Worm (Caenorhabditis elegans) whole organism, late embryonic: Measurements from ENCODE around the gene osm-9.

Source experiments
- C08G9.2 ChIP-seq: sonication (generic microtip); optimal IDR thresholded peaks from 2 replicates; lab custom pipeline; 2016; ENCODE audit warnings: mild to moderate bottlenecking, missing genetic modification characterization, moderate library complexity, missing compliant biosample characterization
- C38D4.7 ChIP-seq: fragments of 200-800 bp; sonication (Bioruptor generic); optimal IDR thresholded peaks from 2 replicates; lab custom pipeline; 2018; ENCODE audit warnings: mild to moderate bottlenecking, missing genetic modification characterization, moderate library complexity, missing compliant biosample characterization
- F13H6.1 ChIP-seq: sonication (generic microtip); optimal IDR thresholded peaks from 2 replicates; lab custom pipeline; 2016; ENCODE audit warnings: missing genetic modification characterization, missing compliant biosample characterization
- K02D7.2 ChIP-seq: sonication (generic microtip); optimal IDR thresholded peaks from 2 replicates; lab custom pipeline; 2017; ENCODE audit warnings: mild to moderate bottlenecking, missing genetic modification characterization, missing compliant biosample characterization
- K09A11.1 ChIP-seq: sonication (generic microtip); optimal IDR thresholded peaks from 2 replicates; lab custom pipeline; 2017; ENCODE audit warnings: antibody characterized with exemption, mild to moderate bottlenecking, missing genetic modification characterization, missing compliant biosample characterization; ENCODE audit not compliant: insufficient read depth
- T23F11.4 ChIP-seq: fragments of 200-800 bp; sonication (Bioruptor generic); optimal IDR thresholded peaks from 2 replicates; lab custom pipeline; 2018; ENCODE audit warnings: mild to moderate bottlenecking, missing genetic modification characterization, missing compliant biosample characterization
- ceh-14 ChIP-seq: sonication (generic microtip); optimal IDR thresholded peaks from 2 replicates; lab custom pipeline; 2016; ENCODE audit warnings: missing genotype, missing genetic modification characterization, missing compliant biosample characterization
- ceh-18 ChIP-seq: sonication (generic microtip); optimal IDR thresholded peaks from 2 replicates; lab custom pipeline; 2016; ENCODE audit warnings: missing genetic modification characterization, missing compliant biosample characterization
- ceh-2 ChIP-seq: sonication (generic microtip); optimal IDR thresholded peaks from 2 replicates; lab custom pipeline; 2016; ENCODE audit warnings: missing genotype, missing genetic modification characterization, missing compliant biosample characterization
- ceh-30 ChIP-seq: fragments of 150-350 bp; optimal IDR thresholded peaks from 2 replicates; lab custom pipeline; 2014; ENCODE audit warnings: missing biosample characterization, missing genetic modification characterization
- ceh-34 ChIP-seq: sonication (generic microtip); optimal IDR thresholded peaks from 2 replicates; lab custom pipeline; 2016; ENCODE audit warnings: mild to moderate bottlenecking, missing genetic modification characterization, missing compliant biosample characterization
- ceh-45 ChIP-seq: fragments of 200-800 bp; sonication (Bioruptor generic); IDR thresholded peaks from 2 replicates; pipeline ENCODE4 v1.3.6; 2022; ENCODE audit warnings: missing genetic modification reagents, missing genetic modification characterization, missing compliant biosample characterization
- ceh-48 ChIP-seq: sonication (generic microtip); optimal IDR thresholded peaks from 2 replicates; lab custom pipeline; 2016; ENCODE audit warnings: missing genetic modification characterization, inconsistent platforms, missing compliant biosample characterization
- dve-1 ChIP-seq: sonication (generic microtip); optimal IDR thresholded peaks from 2 replicates; lab custom pipeline; 2017; ENCODE audit warnings: antibody characterized with exemption, mild to moderate bottlenecking, missing genetic modification characterization, missing compliant biosample characterization
- elt-2 ChIP-seq: sonication (generic microtip); optimal IDR thresholded peaks from 2 replicates; lab custom pipeline; 2016; ENCODE audit warnings: missing genetic modification reagents, missing genetic modification characterization, missing compliant biosample characterization
- fkh-10 ChIP-seq: fragments of 150-350 bp; optimal IDR thresholded peaks from 2 replicates; lab custom pipeline; 2014; ENCODE audit warnings: missing biosample characterization, missing genetic modification reagents, missing genetic modification characterization
- fkh-6 ChIP-seq: sonication (generic microtip); optimal IDR thresholded peaks from 2 replicates; lab custom pipeline; 2016; ENCODE audit warnings: missing genetic modification characterization, missing compliant biosample characterization
- gmeb-2 ChIP-seq: sonication (generic microtip); optimal IDR thresholded peaks from 2 replicates; lab custom pipeline; 2016; ENCODE audit warnings: missing genetic modification characterization, inconsistent platforms, missing compliant biosample characterization
- hlh-6 ChIP-seq: sonication (generic microtip); optimal IDR thresholded peaks from 2 replicates; lab custom pipeline; 2016; ENCODE audit warnings: missing genotype, missing genetic modification characterization, missing compliant biosample characterization
- lin-11 ChIP-seq: fragments of 200-800 bp; sonication (Bioruptor generic); optimal IDR thresholded peaks from 2 replicates; lab custom pipeline; 2018; ENCODE audit warnings: mild to moderate bottlenecking, missing genetic modification characterization, missing compliant biosample characterization
- nfya-1 ChIP-seq: sonication (generic microtip); optimal IDR thresholded peaks from 2 replicates; lab custom pipeline; 2017; ENCODE audit warnings: missing genetic modification characterization, mild to moderate bottlenecking, missing compliant biosample characterization, antibody characterized with exemption, moderate library complexity
- nhr-11 ChIP-seq: fragments of 150-350 bp; optimal IDR thresholded peaks from 2 replicates; lab custom pipeline; 2014; ENCODE audit warnings: missing biosample characterization, missing genetic modification characterization
- nhr-232 ChIP-seq: sonication (generic microtip); optimal IDR thresholded peaks from 2 replicates; lab custom pipeline; 2016; ENCODE audit warnings: missing genetic modification characterization, missing compliant biosample characterization
- npax-4 ChIP-seq: sonication (generic microtip); optimal IDR thresholded peaks from 2 replicates; lab custom pipeline; 2016; ENCODE audit warnings: missing genetic modification characterization, missing compliant biosample characterization
- pag-3 ChIP-seq: sonication (generic microtip); optimal IDR thresholded peaks from 2 replicates; lab custom pipeline; 2016; ENCODE audit warnings: missing compliant biosample characterization, missing genetic modification characterization, borderline replicate concordance
- pat-9 ChIP-seq: fragments of 200-800 bp; sonication (Bioruptor generic); optimal IDR thresholded peaks from 2 replicates; lab custom pipeline; 2018; ENCODE audit warnings: mild to moderate bottlenecking, missing genetic modification characterization, moderate library complexity, missing compliant biosample characterization
- pax-1 ChIP-seq: fragments of 150-350 bp; optimal IDR thresholded peaks from 2 replicates; lab custom pipeline; 2014; ENCODE audit warnings: missing biosample characterization, missing genetic modification characterization
- pha-2 ChIP-seq: sonication (generic microtip); optimal IDR thresholded peaks from 2 replicates; lab custom pipeline; 2017; ENCODE audit warnings: mild to moderate bottlenecking, missing genetic modification characterization, missing compliant biosample characterization
- pha-4 ChIP-seq: fragments of 150-350 bp; optimal IDR thresholded peaks from 2 replicates; lab custom pipeline; 2018; ENCODE audit warnings: missing biosample characterization, missing genetic modification reagents, missing genetic modification characterization
- pqm-1 ChIP-seq: sonication (generic microtip); optimal IDR thresholded peaks from 2 replicates; lab custom pipeline; 2016; ENCODE audit warnings: missing genetic modification characterization, missing compliant biosample characterization
- pros-1 ChIP-seq: fragments of 150-350 bp; optimal IDR thresholded peaks from 2 replicates; lab custom pipeline; 2014; ENCODE audit warnings: missing biosample characterization, missing genetic modification reagents, missing genetic modification characterization
- rnt-1 ChIP-seq: sonication (generic microtip); optimal IDR thresholded peaks from 2 replicates; lab custom pipeline; 2016; ENCODE audit warnings: missing genetic modification characterization, missing compliant biosample characterization
- sdc-2 ChIP-seq: sonication (generic microtip); optimal IDR thresholded peaks from 2 replicates; lab custom pipeline; 2016; ENCODE audit warnings: missing genotype, missing genetic modification characterization, missing compliant biosample characterization
- sox-4 ChIP-seq: sonication (generic microtip); optimal IDR thresholded peaks from 2 replicates; lab custom pipeline; 2017; ENCODE audit warnings: mild to moderate bottlenecking, missing genetic modification characterization, inconsistent platforms, missing compliant biosample characterization
- tbx-7 ChIP-seq: sonication (generic microtip); optimal IDR thresholded peaks from 2 replicates; lab custom pipeline; 2016; ENCODE audit warnings: missing genotype, missing genetic modification characterization, missing compliant biosample characterization
- ttx-3 ChIP-seq: sonication (generic microtip); optimal IDR thresholded peaks from 2 replicates; lab custom pipeline; 2016; ENCODE audit warnings: missing genetic modification reagents, missing genetic modification characterization, missing compliant biosample characterization
- unc-3 ChIP-seq, 2 experiments: fragments of 200-800 bp in 1 of 2; sonication (Bioruptor generic) in 1 of 2; sonication (generic microtip) in 1 of 2; conservative IDR thresholded peaks in 1 of 2; optimal IDR thresholded peaks in 1 of 2; 2 replicates each; pipeline versions ENCODE4 v1.3.6 to Lab custom; 2016 to 2022; ENCODE audit warnings: missing compliant biosample characterization in 2 of 2, missing genetic modification characterization in 2 of 2, missing genetic modification reagents in 1 of 2
- unc-55 ChIP-seq: sonication (generic microtip); optimal IDR thresholded peaks from 2 replicates; lab custom pipeline; 2017; ENCODE audit warnings: missing biosample characterization, missing genetic modification reagents, missing genetic modification characterization

The osm-9 gene

ce11 chrIV:3545060-3545459 is 12.2 kb downstream of the osm-9 start:
- TF ChIP-seq lin-11 (tag; lab: Kevin White, UChicago) (no peak), unc-55 (GFP tag; lab: Kevin White, UChicago) (no peak), nfya-1 (tag; lab: Kevin White, UChicago) (no peak), ceh-45 (GFP tag; lab: Robert Waterston, UW) (no peak), ceh-48 (tag; lab: Kevin White, UChicago) (no peak), pat-9 (tag; lab: Kevin White, UChicago) (no peak), pag-3 (tag; lab: Kevin White, UChicago) (no peak), dve-1 (tag; lab: Kevin White, UChicago) (no peak), sdc-2 (tag; lab: Kevin White, UChicago) (no peak), pros-1 (tag; lab: Kevin White, UChicago) (no peak), pha-4 (no peak), C08G9.2 (tag; lab: Kevin White, UChicago) (no peak), ceh-18 (no peak), K02D7.2 (tag; lab: Kevin White, UChicago) (no peak), unc-3 (GFP tag; conservative IDR thresholded peaks at IDR 0.05; lab: Robert Waterston, UW) (no peak), unc-3 (tag; optimal IDR thresholded peaks at IDR 0.05; lab: Kevin White, UChicago) (no peak), fkh-6 (tag; lab: Kevin White, UChicago) (no peak), ceh-14 (tag; lab: Kevin White, UChicago) (no peak), tbx-7 (no peak)
- TF ChIP-seq, all 69 proteins: peak for 0

DNA sequence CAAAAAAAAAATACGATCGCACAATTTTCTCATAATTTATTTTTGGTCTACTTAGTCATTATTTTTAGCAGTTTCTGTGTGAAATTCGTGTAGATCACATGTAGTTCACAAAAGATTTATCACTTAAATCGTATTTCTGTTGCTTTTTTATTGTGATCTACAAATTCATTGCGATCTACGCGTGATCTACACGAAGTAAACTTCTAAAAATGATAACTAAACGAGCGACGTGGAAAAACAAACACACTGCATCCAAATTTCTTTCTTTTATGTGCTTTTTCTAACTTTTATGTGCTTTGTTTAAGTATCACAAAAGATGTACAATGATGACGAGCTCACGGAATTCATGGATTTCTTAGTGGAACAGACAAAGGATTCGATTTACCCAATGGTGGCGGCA is 17.4 kb downstream of the osm-9 start, which contains the start of gene B0212.3:
TSS of gene B0212.3 (plus strand) at position 301 of the 400 bp plus-strand sequence.
- TF ChIP-seq dve-1 (tag; lab: Kevin White, UChicago) (no peak), pax-1 (tag; lab: Kevin White, UChicago) (no peak), ceh-34 (tag; lab: Kevin White, UChicago) (no peak), gmeb-2 (tag; lab: Kevin White, UChicago) (no peak), ceh-30 (tag; lab: Kevin White, UChicago) (no peak), sox-4 (tag; lab: Kevin White, UChicago) (no peak), elt-2 (tag; lab: Kevin White, UChicago) (no peak), K09A11.1 (tag; lab: Kevin White, UChicago) (no peak), pha-2 (tag; lab: Kevin White, UChicago) (no peak), nhr-232 (tag; lab: Kevin White, UChicago) (no peak), unc-55 (GFP tag; lab: Kevin White, UChicago) (no peak), ceh-14 (tag; lab: Kevin White, UChicago) (no peak), ceh-18 (no peak), T23F11.4 (GFP tag; lab: Kevin White, UChicago) (no peak), pros-1 (tag; lab: Kevin White, UChicago) (no peak), rnt-1 (tag; lab: Kevin White, UChicago) (no peak), F13H6.1 (tag; lab: Kevin White, UChicago) (no peak), lin-11 (tag; lab: Kevin White, UChicago) (no peak), C08G9.2 (tag; lab: Kevin White, UChicago) (no peak), pqm-1 (tag; lab: Kevin White, UChicago) (no peak)

DNA sequence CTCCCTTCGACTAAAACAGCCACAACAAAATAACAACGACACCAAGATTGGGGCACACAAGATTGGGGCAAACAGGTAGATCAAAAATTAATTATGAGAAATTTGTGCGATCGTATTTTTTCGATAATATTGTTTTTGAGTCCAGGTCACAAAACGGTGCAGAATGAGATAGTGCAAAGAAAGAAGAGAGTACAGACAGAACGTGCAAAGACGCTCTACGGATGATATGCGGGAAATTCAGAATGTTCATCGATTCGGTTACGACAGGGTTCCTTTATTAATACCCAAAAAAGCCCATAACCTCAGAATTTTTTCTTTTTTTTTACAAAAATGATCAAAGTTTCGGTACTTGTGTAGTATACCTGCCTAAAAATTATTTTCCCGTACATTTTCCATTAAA is 18.0 kb downstream of the osm-9 start:
- no peak for TF ChIP-seq hlh-6 (tag; lab: Kevin White, UChicago)
- no peak for TF ChIP-seq ceh-18
- TF ChIP-seq elt-2 (tag; lab: Kevin White, UChicago) = no peak
- no peak for TF ChIP-seq ceh-48 (tag; lab: Kevin White, UChicago)
- no peak for TF ChIP-seq tbx-7
- no peak for TF ChIP-seq nhr-11 (tag; lab: Kevin White, UChicago)
- no peak for TF ChIP-seq pat-9 (tag; lab: Kevin White, UChicago)
- TF ChIP-seq ceh-45 (GFP tag; lab: Robert Waterston, UW) = no peak
- no peak for TF ChIP-seq ceh-34 (tag; lab: Kevin White, UChicago)
- no peak for TF ChIP-seq ttx-3 (tag; lab: Kevin White, UChicago)
- TF ChIP-seq dve-1 (tag; lab: Kevin White, UChicago) = no peak
- TF ChIP-seq nfya-1 (tag; lab: Kevin White, UChicago) = no peak
- TF ChIP-seq unc-3 (GFP tag; conservative IDR thresholded peaks at IDR 0.05; lab: Robert Waterston, UW) = no peak
- no peak for TF ChIP-seq unc-3 (tag; optimal IDR thresholded peaks at IDR 0.05; lab: Kevin White, UChicago)
- no peak for TF ChIP-seq ceh-2
- TF ChIP-seq C38D4.7 = no peak
- TF ChIP-seq npax-4 = no peak
- no peak for TF ChIP-seq fkh-10 (GFP tag; lab: Kevin White, UChicago)
